Worm (Caenorhabditis elegans) whole organism, young adult: ENCODE measurements around the gene hmgr-1.

Experiments
- B0035.1 ChIP-seq: sonication (generic microtip); optimal IDR thresholded peaks from 2 replicates; lab custom pipeline; 2016; ENCODE audit warnings: missing genetic modification characterization, mild to moderate bottlenecking, missing compliant biosample characterization, missing genotype, missing genetic modification reagents
- C06A6.2 ChIP-seq: fragments of 200-800 bp; sonication (Bioruptor generic); conservative IDR thresholded peaks from 2 replicates; pipeline ENCODE4 v1.3.6; 2022; ENCODE audit warnings: missing genetic modification characterization, missing compliant biosample characterization
- F10E7.11 ChIP-seq: sonication (generic microtip); optimal IDR thresholded peaks from 2 replicates; lab custom pipeline; 2017; ENCODE audit warnings: mild to moderate bottlenecking, missing genetic modification characterization, moderate library complexity, missing compliant biosample characterization
- F23B12.7 ChIP-seq: sonication (generic microtip); optimal IDR thresholded peaks from 2 replicates; lab custom pipeline; 2017; ENCODE audit warnings: missing genetic modification characterization, mild to moderate bottlenecking, missing compliant biosample characterization, antibody characterized with exemption, moderate library complexity; ENCODE audit not compliant: insufficient read depth
- F33H1.4 ChIP-seq: fragments of 200-800 bp; sonication (Bioruptor generic); IDR thresholded peaks from 2 replicates; pipeline ENCODE4 v1.3.6; 2022; ENCODE audit warnings: missing genetic modification reagents, missing genetic modification characterization, missing compliant biosample characterization
- F39B2.1 ChIP-seq: fragments of 200-800 bp; sonication (Bioruptor generic); IDR thresholded peaks from 2 replicates; pipeline ENCODE4 v1.3.6; 2022; ENCODE audit warnings: missing genetic modification reagents, missing genetic modification characterization, missing compliant biosample characterization
- K12H6.12 ChIP-seq: fragments of 200-800 bp; sonication (Bioruptor generic); optimal IDR thresholded peaks from 2 replicates; lab custom pipeline; 2018; ENCODE audit warnings: mild to moderate bottlenecking, missing genetic modification characterization, missing compliant biosample characterization
- T07F8.4 ChIP-seq: sonication (generic microtip); optimal IDR thresholded peaks from 2 replicates; lab custom pipeline; 2016; ENCODE audit warnings: mild to moderate bottlenecking, missing genetic modification characterization, moderate library complexity, missing compliant biosample characterization
- atf-7 ChIP-seq: sonication (generic microtip); optimal IDR thresholded peaks from 2 replicates; lab custom pipeline; 2017; ENCODE audit warnings: mild to moderate bottlenecking, missing genetic modification characterization, missing compliant biosample characterization
- cebp-1 ChIP-seq, 2 experiments: fragments of 200-800 bp in 1 of 2; sonication (Bioruptor generic) in 1 of 2; sonication (generic microtip) in 1 of 2; IDR thresholded peaks in 1 of 2; optimal IDR thresholded peaks in 1 of 2; 2 replicates each; pipeline versions ENCODE4 v1.3.6 to Lab custom; 2017 to 2022; ENCODE audit warnings: missing compliant biosample characterization in 2 of 2, missing genetic modification characterization in 2 of 2, mild to moderate bottlenecking in 1 of 2, missing genetic modification reagents in 1 of 2, moderate library complexity in 1 of 2
- cebp-2 ChIP-seq: fragments of 200-800 bp; sonication (Bioruptor generic); IDR thresholded peaks from 2 replicates; pipeline ENCODE4 v1.3.6; 2022; ENCODE audit warnings: missing genetic modification characterization, missing compliant biosample characterization
- ceh-40 ChIP-seq: fragments of 200-800 bp; sonication (Bioruptor generic); IDR thresholded peaks from 2 replicates; pipeline ENCODE4 v1.3.6; 2022; ENCODE audit warnings: missing genetic modification characterization, missing compliant biosample characterization
- ceh-79 ChIP-seq: sonication (generic microtip); optimal IDR thresholded peaks from 2 replicates; lab custom pipeline; 2017; ENCODE audit warnings: mild to moderate bottlenecking, missing genetic modification characterization, missing compliant biosample characterization
- dpl-1 ChIP-seq: fragments of 150-350 bp; optimal IDR thresholded peaks from 2 replicates; lab custom pipeline; 2014; ENCODE audit warnings: missing biosample characterization, missing genetic modification reagents, missing genetic modification characterization
- efl-1 ChIP-seq: fragments of 150-350 bp; optimal IDR thresholded peaks from 2 replicates; lab custom pipeline; 2014; ENCODE audit warnings: missing biosample characterization, missing genetic modification reagents, missing genetic modification characterization
- ets-4 ChIP-seq: fragments of 200-800 bp; sonication (Bioruptor generic); optimal IDR thresholded peaks from 2 replicates; lab custom pipeline; 2018; ENCODE audit warnings: mild to moderate bottlenecking, missing genetic modification characterization, missing compliant biosample characterization
- fkh-3 ChIP-seq: sonication (generic microtip); optimal IDR thresholded peaks from 2 replicates; lab custom pipeline; 2016; ENCODE audit warnings: mild to moderate bottlenecking, missing genetic modification characterization, missing compliant biosample characterization
- gei-17 ChIP-seq: fragments of 200-800 bp; sonication (Bioruptor generic); optimal IDR thresholded peaks from 2 replicates; lab custom pipeline; 2018; ENCODE audit warnings: mild to moderate bottlenecking, missing genetic modification characterization, missing compliant biosample characterization
- hlh-12 ChIP-seq: sonication (generic microtip); optimal IDR thresholded peaks from 2 replicates; lab custom pipeline; 2016; ENCODE audit warnings: missing genetic modification characterization, missing compliant biosample characterization
- hmg-1.2 ChIP-seq: fragments of 200-800 bp; sonication (Bioruptor generic); IDR thresholded peaks from 2 replicates; pipeline ENCODE4 v1.3.6; 2022; ENCODE audit warnings: missing genetic modification reagents, missing genetic modification characterization, missing compliant biosample characterization
- hrde-1 ChIP-seq: sonication (generic microtip); optimal IDR thresholded peaks from 2 replicates; lab custom pipeline; 2016; ENCODE audit warnings: missing genetic modification characterization, mild to moderate bottlenecking, missing compliant biosample characterization, moderate library complexity, missing genotype, missing genetic modification reagents, borderline replicate concordance
- lsy-27 ChIP-seq: sonication (generic microtip); optimal IDR thresholded peaks from 2 replicates; lab custom pipeline; 2017; ENCODE audit warnings: missing genetic modification characterization, mild to moderate bottlenecking, missing compliant biosample characterization, antibody characterized with exemption, missing genotype, borderline replicate concordance; ENCODE audit not compliant: insufficient read depth
- madf-6 ChIP-seq: fragments of 200-800 bp; sonication (Bioruptor generic); IDR thresholded peaks from 2 replicates; pipeline ENCODE4 v1.3.6; 2022; ENCODE audit warnings: missing genetic modification reagents, missing genetic modification characterization, missing compliant biosample characterization
- nfya-1 ChIP-seq: sonication (generic microtip); optimal IDR thresholded peaks from 2 replicates; lab custom pipeline; 2017; ENCODE audit warnings: antibody characterized with exemption, missing compliant biosample characterization, missing genetic modification characterization, borderline replicate concordance; ENCODE audit not compliant: insufficient read depth
- rcor-1 ChIP-seq: fragments of 200-800 bp; sonication (Bioruptor generic); IDR thresholded peaks from 2 replicates; pipeline ENCODE4 v1.3.6; 2022; ENCODE audit warnings: missing genetic modification reagents, missing genetic modification characterization, missing compliant biosample characterization
- rec-8 ChIP-seq, 2 experiments: sonication (generic microtip); optimal IDR thresholded peaks; 2 replicates each; lab custom pipeline; 2016; ENCODE audit warnings: mild to moderate bottlenecking in 2 of 2, missing genetic modification characterization in 2 of 2, missing genetic modification reagents in 2 of 2, missing genotype in 2 of 2, missing biosample characterization in 1 of 2, missing compliant biosample characterization in 1 of 2, moderate library complexity in 1 of 2
- repo-1 ChIP-seq: sonication (generic microtip); optimal IDR thresholded peaks from 2 replicates; lab custom pipeline; 2017; ENCODE audit warnings: mild to moderate bottlenecking, missing genetic modification characterization, missing compliant biosample characterization
- sea-2 ChIP-seq: fragments of 200-800 bp; sonication (Bioruptor generic); IDR thresholded peaks from 2 replicates; pipeline ENCODE4 v1.3.6; 2022; ENCODE audit warnings: missing genetic modification characterization, missing compliant biosample characterization
- tbp1 ChIP-seq: fragments of 200-800 bp; sonication (Bioruptor generic); optimal IDR thresholded peaks from 2 replicates; lab custom pipeline; 2018; ENCODE audit warnings: mild to moderate bottlenecking, missing genetic modification characterization, missing compliant biosample characterization
- unc-130 ChIP-seq: sonication (generic microtip); optimal IDR thresholded peaks from 2 replicates; lab custom pipeline; 2016; ENCODE audit warnings: missing genetic modification reagents, missing genetic modification characterization, missing compliant biosample characterization
- ztf-18 ChIP-seq: sonication (generic microtip); optimal IDR thresholded peaks from 2 replicates; lab custom pipeline; 2016; ENCODE audit warnings: missing genotype, mild to moderate bottlenecking, missing genetic modification characterization, missing compliant biosample characterization
- ztf-25 ChIP-seq: fragments of 200-800 bp; sonication (Bioruptor generic); IDR thresholded peaks from 2 replicates; pipeline ENCODE4 v1.3.6; 2022; ENCODE audit warnings: missing genetic modification reagents, missing genetic modification characterization, missing compliant biosample characterization

hmgr-1 gene

ce11 chrIII:7387359-7387758, 28.1 kb downstream of the hmgr-1 start (continued):
- TF ChIP-seq T07F8.4 (tag; lab: Kevin White, UChicago) (no peak), tbp1 (peak; percentile 100), unc-130 (no peak), sea-2 (no peak), F10E7.11 (tag; lab: Kevin White, UChicago) (no peak), ztf-25 (GFP tag; lab: Robert Waterston, UW) (no peak), ets-4 (GFP tag; lab: Kevin White, UChicago) (peak; percentile 13), rec-8 (tag; optimal IDR thresholded peaks at IDR 0.05; lab: Kevin White, UChicago) (peak in 1 of 2 experiments; percentile 21), nfya-1 (tag; lab: Kevin White, UChicago) (no peak), F33H1.4 (GFP tag; lab: Robert Waterston, UW) (0 out of 2 replicates have a peak, but pooled peaks have one; percentile 10), cebp-1 (GFP tag; IDR thresholded peaks at IDR 0.05; lab: Robert Waterston, UW) (no peak), cebp-1 (tag; optimal IDR thresholded peaks at IDR 0.05; lab: Kevin White, UChicago) (peak; percentile 81), ztf-18 (tag; lab: Kevin White, UChicago) (peak; percentile 50), atf-7 (tag; lab: Kevin White, UChicago) (peak; percentile 39)
- TF ChIP-seq, all 124 proteins: peak for 38

ce11 chrIII:7395354-7395753, 36.1 kb downstream of the hmgr-1 start, which contains the start of gene lgc-50:
TSS of gene lgc-50 (minus strand) at chrIII:7395454.
- no peak for TF ChIP-seq B0035.1 (tag; lab: Kevin White, UChicago)
- no peak for TF ChIP-seq repo-1 (tag; lab: Kevin White, UChicago)
- TF ChIP-seq F23B12.7 (tag; lab: Kevin White, UChicago): no peak
- TF ChIP-seq gei-17 (GFP tag; lab: Kevin White, UChicago): no peak
- TF ChIP-seq dpl-1 (GFP tag; lab: Kevin White, UChicago): no peak
- no peak for TF ChIP-seq efl-1 (GFP tag; lab: Kevin White, UChicago)
- no peak for TF ChIP-seq K12H6.12 (tag; lab: Kevin White, UChicago)
- no peak for TF ChIP-seq ceh-79 (tag; lab: Kevin White, UChicago)
- TF ChIP-seq, all 124 proteins: peak for 0

- peak; percentile 29; the same call in 1 of the 2 replicates for TF ChIP-seq hmg-1.2 (GFP tag; lab: Robert Waterston, UW)
- no peak for TF ChIP-seq F39B2.1 (GFP tag; lab: Robert Waterston, UW)
- no peak for TF ChIP-seq rcor-1 (GFP tag; lab: Robert Waterston, UW)
Observed at ce11 chrIII:7397196-7397595, 37.9 kb downstream of the hmgr-1 start.

ce11 chrIII:7399004-7399403, 39.7 kb downstream of the hmgr-1 start:
- TF ChIP-seq lsy-27 (no peak), F39B2.1 (GFP tag; lab: Robert Waterston, UW) (no peak), cebp-2 (GFP tag; lab: Robert Waterston, UW) (no peak), madf-6 (GFP tag; lab: Robert Waterston, UW) (no peak), hrde-1 (tag; lab: Kevin White, UChicago) (no peak), fkh-3 (tag; lab: Kevin White, UChicago) (no peak), C06A6.2 (GFP tag; lab: Robert Waterston, UW) (no peak), efl-1 (GFP tag; lab: Kevin White, UChicago) (no peak), hlh-12 (tag; lab: Kevin White, UChicago) (no peak), ceh-40 (no peak)
